Worm (Caenorhabditis elegans) whole organism, L4 larva: ENCODE data around the gene F13H10.1.

Source experiments
- D1046.2 ChIP-seq: fragments of 200-800 bp; sonication (Bioruptor generic); IDR thresholded peaks from 2 replicates; pipeline ENCODE4 v1.3.6; 2022; ENCODE audit warnings: missing genetic modification characterization, missing compliant biosample characterization
- F26F4.8 ChIP-seq: fragments of 200-800 bp; sonication (Bioruptor generic); conservative IDR thresholded peaks from 2 replicates; pipeline ENCODE4 v1.3.6; 2022; ENCODE audit warnings: missing genetic modification characterization, missing compliant biosample characterization
- F49E8.2 ChIP-seq: sonication (generic microtip); optimal IDR thresholded peaks from 2 replicates; lab custom pipeline; 2016; ENCODE audit warnings: missing compliant biosample characterization, mild to moderate bottlenecking, missing genetic modification characterization, borderline replicate concordance
- Y105C5A.15 ChIP-seq: fragments of 200-800 bp; sonication (Bioruptor generic); IDR thresholded peaks from 2 replicates; pipeline ENCODE4 v1.3.6; 2022; ENCODE audit warnings: missing genetic modification characterization, missing compliant biosample characterization
- Y75B8A.6 ChIP-seq: fragments of 200-800 bp; sonication (Bioruptor generic); IDR thresholded peaks from 2 replicates; pipeline ENCODE4 v1.3.6; 2022; ENCODE audit warnings: missing genetic modification reagents, missing genetic modification characterization, missing compliant biosample characterization
- aha-1 ChIP-seq: fragments of 150-350 bp; peaks from one replicate; lab custom pipeline; 2014; ENCODE audit warnings: missing biosample characterization, missing genetic modification characterization
- attf-4 ChIP-seq: sonication (generic microtip); optimal IDR thresholded peaks from 3 replicates; lab custom pipeline; 2017; ENCODE audit warnings: missing biosample characterization, missing genetic modification characterization
- ceh-20 ChIP-seq: fragments of 200-800 bp; sonication (Bioruptor generic); IDR thresholded peaks from 2 replicates; pipeline ENCODE4 v1.3.6; 2022; ENCODE audit warnings: missing genetic modification reagents, missing genetic modification characterization, missing compliant biosample characterization
- ceh-28 ChIP-seq: fragments of 150-350 bp; optimal IDR thresholded peaks from 2 replicates; lab custom pipeline; 2014; ENCODE audit warnings: missing biosample characterization, missing genetic modification reagents, missing genetic modification characterization
- ceh-82 ChIP-seq: sonication (generic microtip); optimal IDR thresholded peaks from 2 replicates; lab custom pipeline; 2017; ENCODE audit warnings: missing biosample characterization, missing genetic modification characterization
- ces-1 ChIP-seq: fragments of 150-350 bp; sonication (generic microtip); optimal IDR thresholded peaks from 4 replicates; lab custom pipeline; 2014; ENCODE audit warnings: missing biosample characterization, missing genetic modification reagents, missing genetic modification characterization
- ctbp-1 ChIP-seq: fragments of 200-800 bp; sonication (Bioruptor generic); IDR thresholded peaks from 2 replicates; pipeline ENCODE4 v1.3.6; 2022; ENCODE audit warnings: missing genetic modification reagents, missing genetic modification characterization, missing compliant biosample characterization
- daf-16 ChIP-seq, 3 experiments: sonication (generic microtip); optimal IDR thresholded peaks; 2 replicates each; lab custom pipeline; 2016 to 2017; ENCODE audit warnings: missing genetic modification characterization in 3 of 3, missing genetic modification reagents in 3 of 3, mild to moderate bottlenecking in 2 of 3, missing compliant biosample characterization in 2 of 3, missing biosample characterization in 1 of 3, moderate library complexity in 1 of 3
- daf-19 ChIP-seq: fragments of 200-800 bp; sonication (Bioruptor generic); conservative IDR thresholded peaks from 2 replicates; pipeline ENCODE4 v1.3.6; 2022; ENCODE audit warnings: missing genetic modification characterization, missing compliant biosample characterization
- dmd-8 ChIP-seq: fragments of 200-800 bp; sonication (Bioruptor generic); IDR thresholded peaks from 2 replicates; pipeline ENCODE4 v1.3.6; 2022; ENCODE audit warnings: missing genetic modification characterization, missing compliant biosample characterization
- dve-1 ChIP-seq: sonication (generic microtip); optimal IDR thresholded peaks from 2 replicates; lab custom pipeline; 2017; ENCODE audit warnings: antibody characterized with exemption, mild to moderate bottlenecking, missing genetic modification characterization, missing compliant biosample characterization; ENCODE audit not compliant: insufficient read depth
- egl-43 ChIP-seq: fragments of 200-800 bp; sonication (Bioruptor generic); IDR thresholded peaks from 2 replicates; pipeline ENCODE4 v1.3.6; 2022; ENCODE audit warnings: missing genetic modification reagents, missing genetic modification characterization, missing compliant biosample characterization
- fkh-10 ChIP-seq: fragments of 150-350 bp; optimal IDR thresholded peaks from 2 replicates; lab custom pipeline; 2014; ENCODE audit warnings: missing biosample characterization, missing genetic modification reagents, missing genetic modification characterization
- fos-1 ChIP-seq: fragments of 150-350 bp; optimal IDR thresholded peaks from 2 replicates; lab custom pipeline; 2014; ENCODE audit warnings: missing biosample characterization, missing genetic modification characterization
- hif-1 ChIP-seq, 2 experiments: sonication (generic microtip); optimal IDR thresholded peaks; 2 replicates each; lab custom pipeline; 2016 to 2017; ENCODE audit warnings: missing compliant biosample characterization in 2 of 2, missing genetic modification characterization in 2 of 2, missing genetic modification reagents in 2 of 2, missing genotype in 2 of 2, mild to moderate bottlenecking in 1 of 2
- hlh-11 ChIP-seq: fragments of 200-800 bp; sonication (Bioruptor generic); optimal IDR thresholded peaks from 2 replicates; lab custom pipeline; 2018; ENCODE audit warnings: mild to moderate bottlenecking, missing genetic modification characterization, missing compliant biosample characterization
- hlh-30 ChIP-seq: sonication (generic microtip); optimal IDR thresholded peaks from 2 replicates; lab custom pipeline; 2017; ENCODE audit warnings: antibody characterized with exemption, mild to moderate bottlenecking, missing genetic modification characterization, missing compliant biosample characterization; ENCODE audit not compliant: insufficient read depth
- hmg-1.1 ChIP-seq: fragments of 200-800 bp; sonication (Bioruptor generic); IDR thresholded peaks from 2 replicates; pipeline ENCODE4 v1.3.6; 2022; ENCODE audit warnings: missing genetic modification reagents, missing genetic modification characterization, missing compliant biosample characterization
- lin-38 ChIP-seq: fragments of 200-800 bp; sonication (Bioruptor generic); IDR thresholded peaks from 2 replicates; pipeline ENCODE4 v1.3.6; 2022; ENCODE audit warnings: missing genetic modification reagents, missing genetic modification characterization, missing compliant biosample characterization
- lin-39 ChIP-seq: fragments of 150-350 bp; optimal IDR thresholded peaks from 2 replicates; lab custom pipeline; 2014; ENCODE audit warnings: missing biosample characterization, missing genetic modification reagents, missing genetic modification characterization
- madf-5 ChIP-seq, 2 experiments: fragments of 200-800 bp; sonication (Bioruptor generic); IDR thresholded peaks; 2 replicates each; pipeline ENCODE4 v1.3.6; 2022; ENCODE audit warnings: missing compliant biosample characterization in 2 of 2, missing genetic modification characterization in 2 of 2
- mxl-3 ChIP-seq: fragments of 200-800 bp; sonication (Bioruptor generic); optimal IDR thresholded peaks from 2 replicates; lab custom pipeline; 2018; ENCODE audit warnings: mild to moderate bottlenecking, missing genetic modification characterization, missing compliant biosample characterization
- nhr-102 ChIP-seq: sonication (generic microtip); optimal IDR thresholded peaks from 2 replicates; lab custom pipeline; 2016; ENCODE audit warnings: mild to moderate bottlenecking, missing genetic modification characterization, moderate library complexity, missing compliant biosample characterization
- nhr-111 ChIP-seq: fragments of 200-800 bp; sonication (Bioruptor generic); optimal IDR thresholded peaks from 2 replicates; lab custom pipeline; 2018; ENCODE audit warnings: mild to moderate bottlenecking, missing genetic modification characterization, missing compliant biosample characterization
- nhr-25 ChIP-seq: sonication (generic microtip); optimal IDR thresholded peaks from 2 replicates; lab custom pipeline; 2017; ENCODE audit warnings: missing genetic modification characterization, mild to moderate bottlenecking, missing compliant biosample characterization, antibody characterized with exemption, moderate library complexity, borderline replicate concordance; ENCODE audit not compliant: insufficient read depth
- nhr-28 ChIP-seq: fragments of 150-350 bp; optimal IDR thresholded peaks from 2 replicates; lab custom pipeline; 2014; ENCODE audit warnings: missing biosample characterization, missing genetic modification characterization
- nhr-41 ChIP-seq: fragments of 200-800 bp; sonication (Bioruptor generic); IDR thresholded peaks from 2 replicates; pipeline ENCODE4 v1.3.6; 2022; ENCODE audit warnings: missing genetic modification reagents, missing genetic modification characterization, missing compliant biosample characterization
- nhr-48 ChIP-seq: sonication (generic microtip); optimal IDR thresholded peaks from 2 replicates; lab custom pipeline; 2016; ENCODE audit warnings: mild to moderate bottlenecking, missing genetic modification characterization, missing compliant biosample characterization
- nhr-6 ChIP-seq: fragments of 150-350 bp; optimal IDR thresholded peaks from 2 replicates; lab custom pipeline; 2014; ENCODE audit warnings: missing biosample characterization, missing genetic modification characterization
- nhr-76 ChIP-seq: fragments of 150-350 bp; optimal IDR thresholded peaks from 2 replicates; lab custom pipeline; 2014; ENCODE audit warnings: missing biosample characterization, missing genetic modification characterization
- nhr-77 ChIP-seq: fragments of 150-350 bp; optimal IDR thresholded peaks from 2 replicates; lab custom pipeline; 2014; ENCODE audit warnings: missing biosample characterization, missing genetic modification characterization
- php-3 ChIP-seq: fragments of 200-800 bp; sonication (Bioruptor generic); IDR thresholded peaks from 2 replicates; pipeline ENCODE4 v1.3.6; 2022; ENCODE audit warnings: missing genetic modification reagents, missing genetic modification characterization, missing compliant biosample characterization
- pqm-1 ChIP-seq: sonication (generic microtip); optimal IDR thresholded peaks from 2 replicates; lab custom pipeline; 2017; ENCODE audit warnings: missing biosample characterization, missing genetic modification characterization
- saeg-2 ChIP-seq: fragments of 200-800 bp; sonication (Bioruptor generic); IDR thresholded peaks from 2 replicates; pipeline ENCODE4 v1.3.6; 2022; ENCODE audit warnings: missing genetic modification reagents, missing genetic modification characterization, missing compliant biosample characterization
- set-16 ChIP-seq: fragments of 200-800 bp; sonication (Bioruptor generic); IDR thresholded peaks from 2 replicates; pipeline ENCODE4 v1.3.6; 2022; ENCODE audit warnings: missing genetic modification reagents, missing genetic modification characterization, missing compliant biosample characterization
- skn-1 ChIP-seq: fragments of 150-350 bp; optimal IDR thresholded peaks from 2 replicates; lab custom pipeline; 2014; ENCODE audit warnings: missing biosample characterization, missing genetic modification characterization
- spr-3 ChIP-seq: fragments of 200-800 bp; sonication (Bioruptor generic); optimal IDR thresholded peaks from 2 replicates; lab custom pipeline; 2018; ENCODE audit warnings: mild to moderate bottlenecking, missing genetic modification characterization, missing compliant biosample characterization
- unc-130 ChIP-seq: sonication (generic microtip); optimal IDR thresholded peaks from 2 replicates; lab custom pipeline; 2016; ENCODE audit warnings: missing genetic modification reagents, missing genetic modification characterization, missing compliant biosample characterization
- unc-62 ChIP-seq, 3 experiments: fragments of 150-350 bp in 1 of 3; sonication (generic microtip); optimal IDR thresholded peaks in 2 of 3; peaks in 1 of 3; 1 replicate in 1 of 3; 2 replicates in 2 of 3; lab custom pipeline; 2014 to 2017; ENCODE audit warnings: missing biosample characterization in 3 of 3, missing genetic modification characterization in 3 of 3, missing genetic modification reagents in 3 of 3, missing genotype in 1 of 3
- vab-7 ChIP-seq: fragments of 200-800 bp; sonication (Bioruptor generic); IDR thresholded peaks from 2 replicates; pipeline ENCODE4 v1.3.6; 2022; ENCODE audit warnings: missing genetic modification reagents, missing genetic modification characterization, missing compliant biosample characterization
- zfp-2 ChIP-seq: sonication (generic microtip); optimal IDR thresholded peaks from 2 replicates; lab custom pipeline; 2016; ENCODE audit warnings: mild to moderate bottlenecking, missing genetic modification characterization, missing compliant biosample characterization
- zip-11 ChIP-seq: fragments of 200-800 bp; sonication (Bioruptor generic); IDR thresholded peaks from 2 replicates; pipeline ENCODE4 v1.3.6; 2022; ENCODE audit warnings: missing genetic modification characterization, missing compliant biosample characterization
- ztf-7 ChIP-seq: fragments of 150-350 bp; optimal IDR thresholded peaks from 2 replicates; lab custom pipeline; 2014; ENCODE audit warnings: missing biosample characterization, missing genetic modification characterization

The F13H10.1 gene

DNA sequence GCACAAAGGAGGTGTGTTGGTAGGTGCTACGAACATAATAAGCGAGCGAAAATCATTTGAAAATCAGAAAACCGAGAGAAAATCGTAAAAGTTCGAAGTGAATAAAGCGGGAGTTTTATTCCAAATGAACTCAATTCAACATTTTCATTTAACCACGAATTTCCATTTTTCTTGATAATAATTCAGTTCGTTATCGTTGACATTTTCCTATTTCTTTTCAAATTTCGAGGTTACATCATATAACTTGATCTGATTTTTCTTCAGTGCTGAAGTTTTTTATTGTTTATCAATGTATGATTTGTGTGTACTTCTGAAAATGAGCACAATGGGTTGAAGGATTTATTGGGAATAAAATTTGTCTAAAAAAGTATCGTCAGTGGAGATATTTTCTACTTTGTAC is 27.3 kb downstream of the F13H10.1 start (continued):
- TF ChIP-seq ceh-28 (tag; lab: Kevin White, UChicago) (no peak), hlh-30 (no peak), Y75B8A.6 (no peak), ceh-82 (tag; lab: Kevin White, UChicago) (no peak), F49E8.2 (no peak), nhr-25 (tag; lab: Kevin White, UChicago) (no peak), nhr-6 (tag; lab: Kevin White, UChicago) (no peak), zip-11 (GFP tag; lab: Robert Waterston, UW) (no peak), pqm-1 (peak; percentile 57), Y105C5A.15 (no peak), lin-39 (tag; lab: Kevin White, UChicago) (no peak), ces-1 (GFP tag; lab: Kevin White, UChicago) (no peak), nhr-28 (peak; percentile 46), hlh-11 (tag; lab: Kevin White, UChicago) (peak; percentile 24), daf-16 (GFP tag; optimal IDR thresholded peaks at IDR 0.05; lab: Kevin White, UChicago) (no peak), daf-16 (tag; optimal IDR thresholded peaks at IDR 0.05; lab: Kevin White, UChicago) (peak; percentile 71), ztf-7 (peak; percentile 94), hif-1 (tag; optimal IDR thresholded peaks at IDR 0.05; lab: Kevin White, UChicago) (no peak), F26F4.8 (GFP tag; lab: Robert Waterston, UW) (no peak), nhr-111 (GFP tag; lab: Kevin White, UChicago) (no peak)

DNA sequence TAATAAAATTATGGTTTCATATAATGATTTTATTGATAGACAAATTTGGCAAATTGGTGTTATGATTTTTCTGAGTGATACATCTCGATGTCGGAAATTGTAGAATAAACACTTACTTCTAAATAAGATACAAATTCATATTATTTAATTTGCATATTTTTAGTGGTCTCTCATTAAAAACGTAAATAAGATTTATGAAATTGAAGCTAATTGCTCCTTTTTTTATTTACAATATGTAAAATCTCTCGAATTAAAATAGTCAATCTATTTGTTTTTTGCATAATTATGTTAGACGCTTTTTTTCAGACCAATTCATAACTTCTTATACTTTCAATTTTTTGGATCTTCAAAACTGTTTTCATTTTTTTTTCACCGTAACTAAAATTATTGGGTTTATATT is 27.9 kb downstream of the F13H10.1 start, which contains the start of gene hrg-6:
TSS of gene hrg-6 (plus strand) at position 301 of the 400 bp plus-strand sequence.
- TF ChIP-seq unc-62 (GFP tag; optimal IDR thresholded peaks at IDR 0.05 in 1 of 2; lab: Kevin White, UChicago): peak in 1 of 2 experiments; percentile 26
- no peak for TF ChIP-seq unc-62 (tag; optimal IDR thresholded peaks at IDR 0.05; lab: Kevin White, UChicago)
- no peak for TF ChIP-seq hlh-11 (tag; lab: Kevin White, UChicago)

DNA sequence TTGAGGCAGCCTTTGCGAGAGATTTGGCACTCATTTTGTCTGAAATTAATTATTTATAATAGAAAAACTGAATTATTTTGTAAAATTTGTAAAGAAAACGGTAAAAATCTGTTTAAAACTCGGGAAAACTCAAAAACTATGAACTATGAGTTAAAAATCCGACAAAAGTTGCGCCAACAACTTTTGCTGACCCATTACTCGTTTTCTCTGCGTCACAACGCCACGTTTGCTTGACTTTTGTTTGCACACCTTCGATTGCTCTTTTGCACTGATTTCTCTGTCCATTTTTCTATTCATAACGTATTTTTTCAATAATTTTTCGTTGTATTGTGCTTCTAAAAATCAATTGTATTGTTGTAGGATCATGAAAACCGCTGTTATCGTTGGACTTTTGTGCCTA is 31.8 kb downstream of the F13H10.1 start, which contains the start of gene fkb-1:
TSS of gene fkb-1 (plus strand) at position 361 of the 400 bp plus-strand sequence.
- no peak for TF ChIP-seq spr-3 (GFP tag; lab: Kevin White, UChicago)
- no peak for TF ChIP-seq skn-1 (tag; lab: Kevin White, UChicago)
- peak; percentile 6 for TF ChIP-seq nhr-102 (tag; lab: Kevin White, UChicago)
- no peak for TF ChIP-seq nhr-76 (tag; lab: Kevin White, UChicago)
- TF ChIP-seq Y75B8A.6: no peak
- no peak for TF ChIP-seq mxl-3 (GFP tag; lab: Kevin White, UChicago)
- no peak for TF ChIP-seq unc-130 (GFP tag; lab: Kevin White, UChicago)
- TF ChIP-seq dmd-8 (GFP tag; lab: Robert Waterston, UW): no peak
- TF ChIP-seq fkh-10 (GFP tag; lab: Kevin White, UChicago): no peak
- TF ChIP-seq daf-19 (GFP tag; lab: Robert Waterston, UW): no peak
- no peak for TF ChIP-seq ctbp-1 (GFP tag; lab: Robert Waterston, UW)
- no peak for TF ChIP-seq egl-43 (GFP tag; lab: Robert Waterston, UW)
- TF ChIP-seq fos-1 (tag; lab: Kevin White, UChicago): no peak
- no peak for TF ChIP-seq aha-1 (tag; lab: Kevin White, UChicago)
- TF ChIP-seq saeg-2 (GFP tag; lab: Robert Waterston, UW): no peak
- no peak for TF ChIP-seq zfp-2 (tag; lab: Kevin White, UChicago)
- peak; percentile 20 for TF ChIP-seq pqm-1
- TF ChIP-seq ceh-20 (GFP tag; lab: Robert Waterston, UW): no peak
- no peak for TF ChIP-seq nhr-48 (tag; lab: Kevin White, UChicago)
- peak; percentile 83 for TF ChIP-seq dve-1 (tag; lab: Kevin White, UChicago)
- TF ChIP-seq set-16 (GFP tag; lab: Robert Waterston, UW): no peak
- TF ChIP-seq nhr-41: no peak
- no peak for TF ChIP-seq madf-5 (GFP tag; IDR thresholded peaks at IDR 0.05; lab: Robert Waterston, UW)
- TF ChIP-seq vab-7: no peak
- no peak for TF ChIP-seq D1046.2 (GFP tag; lab: Robert Waterston, UW)
- peak; percentile 62 for TF ChIP-seq lin-38
- TF ChIP-seq php-3 (GFP tag; lab: Robert Waterston, UW): no peak
- TF ChIP-seq ztf-7: no peak
- no peak for TF ChIP-seq nhr-77 (tag; lab: Kevin White, UChicago)
- no peak for TF ChIP-seq attf-4
- TF ChIP-seq hmg-1.1 (GFP tag; lab: Robert Waterston, UW): peak; percentile 66; the same call in 1 of the 2 replicates
